Fruit fly (Drosophila melanogaster): ENCODE data around the gene CG7443.

DNA sequence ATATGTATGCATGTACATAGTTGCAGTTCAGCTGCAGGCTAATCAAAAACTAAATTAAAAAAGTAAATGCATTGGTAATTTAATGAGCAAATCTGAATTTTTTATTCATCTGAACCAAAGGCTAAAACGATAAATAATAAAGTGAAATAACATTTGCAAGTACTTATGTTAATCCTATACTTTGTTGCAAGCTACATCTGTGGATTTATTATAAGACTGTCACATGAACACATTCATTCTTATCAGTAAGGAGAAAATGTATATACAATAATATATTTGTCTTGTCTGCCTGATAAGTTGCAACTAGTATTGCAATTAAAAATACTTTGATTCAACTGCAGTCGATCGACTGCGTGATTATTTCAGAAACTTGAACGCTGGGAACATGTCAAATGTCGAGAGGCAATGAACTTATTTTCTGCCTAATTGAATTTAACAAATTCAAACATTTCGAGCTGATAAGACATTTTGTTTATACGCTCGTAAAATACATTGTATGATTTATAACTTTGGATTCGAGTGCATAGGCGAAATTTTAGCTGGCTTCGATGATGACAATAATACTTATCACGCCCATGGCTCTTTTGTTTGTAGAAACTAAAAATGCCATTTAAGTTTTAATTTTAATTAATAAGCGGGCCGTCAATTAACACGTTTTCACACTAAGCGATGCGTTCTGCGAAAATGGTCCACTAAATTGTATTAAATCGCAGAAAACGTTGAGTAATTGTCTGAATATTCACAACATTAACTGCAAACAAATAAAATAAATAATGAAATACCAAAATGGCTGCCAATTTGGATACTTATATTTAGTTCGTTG is 4.1 kb downstream of the CG7443 start:
- TF ChIP-seq Pif1B (GFP tag; optimal IDR thresholded peaks at IDR 0.05), result no peak
- TF ChIP-seq D1 (tag; optimal IDR thresholded peaks at IDR 0.05), result no peak
- TF ChIP-seq CG10348 (GFP tag; IDR thresholded peaks at IDR 0.05), result no peak
- TF ChIP-seq EcR (GFP tag; optimal IDR thresholded peaks at IDR 0.05), result no peak

Data from whole organism, pupa.